Fruit fly (Drosophila melanogaster): ENCODE results near the gene CG11537.

Gene CG11537

dm6 chr3L:3166200-3166695 lies 23.0 kb upstream of the CG11537 start, which contains the start of gene Asciz:
Gene Asciz, minus strand, starts transcription at chr3L:3166250.
- no peak for TF ChIP-seq psq (optimal IDR thresholded peaks at IDR 0.05)
- no peak for TF ChIP-seq insv (optimal IDR thresholded peaks at IDR 0.05)
- TF ChIP-seq h (optimal IDR thresholded peaks at IDR 0.05) = no peak
- TF ChIP-seq Myc (optimal IDR thresholded peaks at IDR 0.05) = no peak
- TF ChIP-seq ttk (optimal IDR thresholded peaks at IDR 0.05) = no peak
- TF ChIP-seq Sin3A (optimal IDR thresholded peaks at IDR 0.05) = no peak

dm6 chr3L:3165399-3165798 lies 22.1 kb upstream of the CG11537 start:
- TF ChIP-seq ttk (optimal IDR thresholded peaks at IDR 0.05) = no peak
- TF ChIP-seq h (optimal IDR thresholded peaks at IDR 0.05) = no peak
- TF ChIP-seq psq (optimal IDR thresholded peaks at IDR 0.05) = no peak
- TF ChIP-seq Sin3A (optimal IDR thresholded peaks at IDR 0.05) = no peak
- no peak for TF ChIP-seq insv (optimal IDR thresholded peaks at IDR 0.05)
- no peak for TF ChIP-seq Myc (optimal IDR thresholded peaks at IDR 0.05)

dm6 chr3L:3164951-3165350 lies 21.7 kb upstream of the CG11537 start, which contains the start of gene CG32280:
Gene CG32280, plus strand, starts transcription at chr3L:3165181.
- TF ChIP-seq Myc (optimal IDR thresholded peaks at IDR 0.05) (no peak), ttk (optimal IDR thresholded peaks at IDR 0.05) (no peak), psq (optimal IDR thresholded peaks at IDR 0.05) (no peak), h (optimal IDR thresholded peaks at IDR 0.05) (no peak), Sin3A (optimal IDR thresholded peaks at IDR 0.05) (no peak), insv (optimal IDR thresholded peaks at IDR 0.05) (no peak)

dm6 chr3L:3162584-3162983 lies 19.3 kb upstream of the CG11537 start:
- TF ChIP-seq ttk (optimal IDR thresholded peaks at IDR 0.05) (peak; percentile 95), Sin3A (optimal IDR thresholded peaks at IDR 0.05) (no peak)

- TF ChIP-seq insv (optimal IDR thresholded peaks at IDR 0.05) = no peak
- no peak for TF ChIP-seq h (optimal IDR thresholded peaks at IDR 0.05)
- no peak for TF ChIP-seq psq (optimal IDR thresholded peaks at IDR 0.05)
- no peak for TF ChIP-seq ttk (optimal IDR thresholded peaks at IDR 0.05)
- TF ChIP-seq Sin3A (optimal IDR thresholded peaks at IDR 0.05) = no peak
- no peak for TF ChIP-seq Myc (optimal IDR thresholded peaks at IDR 0.05)
These were observed 18.7 kb upstream of the CG11537 start, which contains the start of gene rasp for dm6 chr3L:3161968-3162367. Gene rasp, plus strand, starts transcription at chr3L:3162180.

dm6 chr3L:3159309-3160194 lies 16.3 kb upstream of the CG11537 start, which contains the start of the genes ND-30 and CG15812:
Gene ND-30, minus strand, starts transcription at chr3L:3159578.
Gene CG15812, plus strand, starts transcription at chr3L:3159991.
- no peak for TF ChIP-seq psq (optimal IDR thresholded peaks at IDR 0.05)
- TF ChIP-seq h (optimal IDR thresholded peaks at IDR 0.05) = peak; percentile 37

dm6 chr3L:3157651-3158050 lies 14.4 kb upstream of the CG11537 start:
- TF ChIP-seq psq (optimal IDR thresholded peaks at IDR 0.05) (no peak), Sin3A (optimal IDR thresholded peaks at IDR 0.05) (no peak), insv (optimal IDR thresholded peaks at IDR 0.05) (no peak), h (optimal IDR thresholded peaks at IDR 0.05) (no peak), ttk (optimal IDR thresholded peaks at IDR 0.05) (no peak), Myc (optimal IDR thresholded peaks at IDR 0.05) (no peak)

- TF ChIP-seq ttk (optimal IDR thresholded peaks at IDR 0.05) (no peak), Myc (optimal IDR thresholded peaks at IDR 0.05) (no peak), Sin3A (optimal IDR thresholded peaks at IDR 0.05) (no peak)
These were observed 7.1 kb upstream of the CG11537 start for dm6 chr3L:3150376-3150775.

dm6 chr3L:3149060-3149872 lies 6.0 kb upstream of the CG11537 start:
- TF ChIP-seq ttk (optimal IDR thresholded peaks at IDR 0.05) (no peak), psq (optimal IDR thresholded peaks at IDR 0.05) (no peak), Sin3A (optimal IDR thresholded peaks at IDR 0.05) (no peak), h (optimal IDR thresholded peaks at IDR 0.05) (no peak), Myc (optimal IDR thresholded peaks at IDR 0.05) (no peak), insv (optimal IDR thresholded peaks at IDR 0.05) (no peak)

- TF ChIP-seq Myc (optimal IDR thresholded peaks at IDR 0.05) = no peak
These were observed 5.1 kb upstream of the CG11537 start, which contains the start of the genes Usp5 and BtbVII for dm6 chr3L:3148125-3149059. Gene Usp5, minus strand, starts transcription at chr3L:3148358. Gene BtbVII, plus strand, starts transcription at chr3L:3148646.

- TF ChIP-seq psq (optimal IDR thresholded peaks at IDR 0.05) (no peak), ttk (optimal IDR thresholded peaks at IDR 0.05) (no peak), Myc (optimal IDR thresholded peaks at IDR 0.05) (no peak), insv (optimal IDR thresholded peaks at IDR 0.05) (no peak), Sin3A (optimal IDR thresholded peaks at IDR 0.05) (no peak), h (optimal IDR thresholded peaks at IDR 0.05) (no peak)
These were observed 508 bp downstream of the CG11537 start for dm6 chr3L:3142516-3143382.
